Worm (Caenorhabditis elegans): Measurements from ENCODE around the gene ZK381.2.

DNA sequence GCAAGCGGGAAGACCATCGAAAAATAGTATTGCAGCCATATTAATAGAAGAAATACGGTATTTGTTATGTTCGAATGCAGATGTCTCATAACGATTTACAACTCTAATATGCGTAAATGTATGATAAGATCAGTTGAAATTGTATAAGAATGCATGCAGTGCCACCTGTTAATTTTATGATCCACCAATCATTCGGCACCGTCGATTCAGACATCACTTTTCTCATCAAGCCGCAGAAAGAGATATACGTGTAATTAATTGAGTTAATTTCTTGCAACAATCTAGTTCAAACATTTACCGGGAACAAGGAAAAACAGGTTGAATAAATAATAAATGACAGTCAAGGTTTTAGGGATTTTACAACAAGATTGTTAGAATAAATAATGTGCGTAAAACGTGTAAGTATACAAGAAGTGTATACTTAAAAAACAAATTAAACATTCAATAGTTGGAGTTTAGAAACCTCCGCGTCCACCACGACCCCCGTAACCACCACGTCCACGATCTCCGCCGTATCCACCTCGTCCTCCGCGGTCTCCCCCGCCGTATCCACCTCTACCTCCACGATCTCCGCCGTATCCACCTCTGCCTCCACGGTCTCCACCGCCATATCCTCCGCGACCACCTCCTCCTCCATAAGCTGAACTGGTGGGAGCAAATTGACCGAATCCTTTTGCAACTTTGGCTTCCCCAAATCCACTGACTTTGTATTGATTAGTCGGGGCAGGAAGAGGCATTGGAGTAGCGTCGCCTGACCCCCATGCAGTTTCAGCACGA, 9.1 kb downstream of the ZK381.2 start:
- TF ChIP-seq elt-3 (tag; optimal IDR thresholded peaks at IDR 0.05) (no peak), nhr-76 (tag; optimal IDR thresholded peaks at IDR 0.05) (no peak), unc-62 (GFP tag; optimal IDR thresholded peaks at IDR 0.05) (no peak), lsy-2 (tag; optimal IDR thresholded peaks at IDR 0.05) (no peak), bed-3 (GFP tag; optimal IDR thresholded peaks at IDR 0.05) (no peak), snpc-4 (tag; optimal IDR thresholded peaks at IDR 0.05) (no peak), pha-4 (tag; optimal IDR thresholded peaks at IDR 0.05) (no peak), lin-13 (tag; optimal IDR thresholded peaks at IDR 0.05) (no peak), lin-32 (GFP tag; optimal IDR thresholded peaks at IDR 0.05) (no peak), nhr-12 (tag; optimal IDR thresholded peaks at IDR 0.05) (no peak), ces-1 (GFP tag; optimal IDR thresholded peaks at IDR 0.05) (no peak), blmp-1 (tag; optimal IDR thresholded peaks at IDR 0.05) (no peak)

Measured in whole organism, mixed stage, embryonic.